Worm (Caenorhabditis elegans) whole organism, early embryonic: ENCODE measurements around the gene nspb-8.

Source experiments
- B0310.2 ChIP-seq: sonication (generic microtip); optimal IDR thresholded peaks from 2 replicates; lab custom pipeline; 2016; ENCODE audit warnings: mild to moderate bottlenecking, missing genetic modification characterization, missing compliant biosample characterization
- F13C5.2 ChIP-seq: sonication (generic microtip); optimal IDR thresholded peaks from 2 replicates; lab custom pipeline; 2017; ENCODE audit warnings: mild to moderate bottlenecking, missing genetic modification characterization, inconsistent platforms, missing compliant biosample characterization
- aly-1 ChIP-seq: sonication (generic microtip); optimal IDR thresholded peaks from 2 replicates; lab custom pipeline; 2016; ENCODE audit warnings: missing genetic modification characterization, missing compliant biosample characterization
- ama-1 ChIP-seq: fragments of 150-350 bp; optimal IDR thresholded peaks from 2 replicates; lab custom pipeline; 2014
- ceh-13 ChIP-seq: fragments of 200-800 bp; sonication (Bioruptor generic); optimal IDR thresholded peaks from 2 replicates; lab custom pipeline; 2018; ENCODE audit warnings: mild to moderate bottlenecking, missing genetic modification characterization, missing compliant biosample characterization
- ceh-36 ChIP-seq: sonication (generic microtip); optimal IDR thresholded peaks from 2 replicates; lab custom pipeline; 2016; ENCODE audit warnings: missing genetic modification characterization, inconsistent platforms, missing compliant biosample characterization
- ets-7 ChIP-seq: sonication (generic microtip); optimal IDR thresholded peaks from 2 replicates; lab custom pipeline; 2016; ENCODE audit warnings: missing genotype, missing genetic modification characterization, missing compliant biosample characterization
- flt-1 ChIP-seq: fragments of 200-800 bp; sonication (Bioruptor generic); IDR thresholded peaks from 2 replicates; pipeline ENCODE4 v1.3.6; 2022; ENCODE audit warnings: missing genetic modification characterization, missing compliant biosample characterization
- hmbx-1 ChIP-seq: sonication (generic microtip); optimal IDR thresholded peaks from 2 replicates; lab custom pipeline; 2016; ENCODE audit warnings: mild to moderate bottlenecking, missing genetic modification characterization, missing compliant biosample characterization
- hmg-4 ChIP-seq: fragments of 200-800 bp; sonication (Bioruptor generic); optimal IDR thresholded peaks from 2 replicates; lab custom pipeline; 2018; ENCODE audit warnings: mild to moderate bottlenecking, missing genetic modification characterization, missing compliant biosample characterization
- hnd-1 ChIP-seq: sonication (generic microtip); optimal IDR thresholded peaks from 2 replicates; lab custom pipeline; 2016; ENCODE audit warnings: missing genetic modification characterization, missing compliant biosample characterization
- pes-1 ChIP-seq: fragments of 200-800 bp; sonication (Bioruptor generic); IDR thresholded peaks from 2 replicates; pipeline ENCODE4 v1.3.6; 2022; ENCODE audit warnings: missing genetic modification reagents, missing genetic modification characterization, missing compliant biosample characterization
- scrt-1 ChIP-seq: fragments of 200-800 bp; sonication (Bioruptor generic); IDR thresholded peaks from 2 replicates; pipeline ENCODE4 v1.3.6; 2022; ENCODE audit warnings: missing genetic modification characterization, missing compliant biosample characterization
- sea-1 ChIP-seq: fragments of 200-800 bp; sonication (Bioruptor generic); conservative IDR thresholded peaks from 2 replicates; pipeline ENCODE4 v1.3.6; 2022; ENCODE audit warnings: missing genetic modification characterization, missing compliant biosample characterization
- tbx-11 ChIP-seq: fragments of 200-800 bp; sonication (Bioruptor generic); IDR thresholded peaks from 2 replicates; pipeline ENCODE4 v1.3.6; 2022; ENCODE audit warnings: missing genetic modification characterization, missing compliant biosample characterization
- tbx-37 ChIP-seq: fragments of 200-800 bp; sonication (Bioruptor generic); conservative IDR thresholded peaks from 2 replicates; pipeline ENCODE4 v1.3.6; 2022; ENCODE audit warnings: missing genetic modification reagents, missing genetic modification characterization, missing compliant biosample characterization
- tra-4 ChIP-seq: sonication (generic microtip); optimal IDR thresholded peaks from 2 replicates; lab custom pipeline; 2017; ENCODE audit warnings: missing genetic modification characterization, missing compliant biosample characterization

The nspb-8 gene

DNA sequence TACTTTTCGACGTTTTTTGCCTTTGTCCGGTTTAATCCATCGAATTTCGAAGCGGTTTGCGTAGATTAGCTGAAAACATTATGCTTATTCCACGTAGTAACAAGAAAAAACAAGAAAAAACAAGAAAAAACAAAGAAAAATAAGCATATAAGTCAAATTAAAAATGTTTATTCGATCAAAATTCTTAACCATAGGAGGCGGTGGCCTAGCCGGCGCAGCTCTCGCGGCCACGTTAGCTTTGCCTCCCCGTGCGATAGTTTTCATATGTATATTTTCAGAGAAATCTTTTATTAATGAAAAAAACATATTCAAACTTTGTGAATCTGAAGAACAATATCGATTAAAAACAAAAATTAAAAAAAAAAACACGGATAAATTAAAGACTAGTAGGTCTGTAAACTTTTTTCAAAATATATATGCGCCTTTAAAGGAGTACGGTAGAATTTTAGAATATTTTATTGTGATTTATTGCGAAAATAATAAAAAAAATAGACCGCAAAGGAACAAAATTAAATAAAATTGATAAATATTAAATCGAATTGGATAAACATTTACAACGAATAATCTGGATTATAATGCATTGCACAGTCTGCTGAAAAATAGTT is 16.6 kb downstream of the nspb-8 start:
- TF ChIP-seq tbx-37 (GFP tag; lab: Robert Waterston, UW) = peak; percentile 46

DNA sequence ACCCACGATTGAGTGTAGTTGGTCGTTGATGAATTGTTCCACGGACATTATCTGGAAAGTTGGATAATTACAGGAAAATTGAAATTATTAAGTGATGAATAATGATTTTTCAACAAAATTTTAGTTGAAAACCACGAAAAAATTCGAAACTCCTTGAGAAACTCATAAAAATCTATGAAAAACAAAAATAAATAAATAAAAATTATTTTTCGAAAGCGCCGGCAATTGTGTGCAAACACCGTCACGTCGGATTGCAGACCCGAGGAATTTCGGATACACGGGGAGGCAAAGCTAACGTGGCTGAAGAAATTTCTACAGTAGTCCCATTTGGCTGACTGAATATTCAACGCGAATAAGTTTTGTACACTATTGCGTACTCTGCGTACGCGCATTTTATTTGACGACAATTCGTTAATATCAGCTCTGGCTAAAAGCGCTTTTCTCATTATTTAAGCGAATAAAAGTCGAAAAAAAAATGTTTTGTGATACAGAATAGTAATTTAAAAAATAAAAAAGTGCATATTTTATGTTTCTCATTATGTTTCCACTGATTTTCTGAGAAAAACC is 18.8 kb downstream of the nspb-8 start, which contains the start of gene mog-4:
Gene mog-4, minus strand, starts transcription at position 51 of the 567 bp plus-strand sequence.
- peak; percentile 41; the same call in 1 of the 2 replicates for TF ChIP-seq sea-1 (GFP tag; lab: Robert Waterston, UW)
- TF ChIP-seq pes-1 = peak; percentile 73
- peak; percentile 71 for TF ChIP-seq F13C5.2 (tag; lab: Kevin White, UChicago)
- TF ChIP-seq tbx-37 (GFP tag; lab: Robert Waterston, UW) = peak; percentile 91
- peak; percentile 69 for TF ChIP-seq scrt-1 (GFP tag; lab: Robert Waterston, UW)
- peak; percentile 68 for TF ChIP-seq tbx-11 (GFP tag; lab: Robert Waterston, UW)

DNA sequence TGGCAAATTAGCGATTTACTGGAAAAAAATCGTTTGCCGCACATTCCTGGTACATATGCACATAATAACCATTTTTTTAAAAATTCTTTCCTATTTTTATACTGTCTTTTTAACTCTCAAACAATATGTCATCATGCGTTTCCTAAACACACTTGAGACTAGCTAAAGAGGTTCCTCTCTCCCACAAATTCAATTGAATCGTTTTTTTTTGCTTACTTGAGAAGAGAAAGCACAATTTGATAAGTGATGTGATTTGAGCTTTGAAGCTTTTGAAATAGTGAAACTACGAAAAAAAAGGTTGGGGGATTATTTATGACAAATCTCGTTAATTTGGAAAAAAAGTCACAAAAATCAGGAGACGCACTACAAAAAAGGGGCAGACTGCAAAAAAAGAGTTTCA is 25.4 kb downstream of the nspb-8 start:
- TF ChIP-seq tbx-37 (GFP tag; lab: Robert Waterston, UW) = no peak
- no peak for TF ChIP-seq tra-4 (tag; lab: Kevin White, UChicago)
- no peak for TF ChIP-seq hnd-1 (tag; lab: Kevin White, UChicago)
- no peak for TF ChIP-seq hmg-4 (GFP tag; lab: Kevin White, UChicago)
- TF ChIP-seq hmbx-1 = no peak
- no peak for TF ChIP-seq tbx-11 (GFP tag; lab: Robert Waterston, UW)

DNA sequence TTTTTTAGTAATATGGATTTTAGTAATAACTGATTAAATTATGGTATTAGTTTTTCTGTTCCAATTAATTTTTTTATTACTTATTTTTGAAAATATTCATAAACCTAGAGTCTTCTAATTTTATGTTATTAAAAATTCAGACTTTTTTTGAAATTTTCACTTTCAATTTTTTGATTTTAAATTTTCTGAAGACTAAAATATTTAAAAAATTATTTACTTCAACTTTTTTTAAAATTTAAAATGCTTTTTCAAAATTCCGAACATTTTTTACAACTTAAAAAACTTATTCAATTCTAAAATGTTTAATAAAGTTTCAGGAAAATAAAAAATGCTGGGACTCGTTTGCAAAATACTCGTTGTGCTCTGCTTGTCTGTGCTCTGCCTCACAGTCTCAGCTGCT is 29.8 kb downstream of the nspb-8 start, which contains the start of gene nlp-41:
Gene nlp-41, plus strand, starts transcription at position 301 of the 400 bp plus-strand sequence.
- TF ChIP-seq B0310.2 (tag; lab: Kevin White, UChicago) (no peak), hnd-1 (tag; lab: Kevin White, UChicago) (no peak)

DNA sequence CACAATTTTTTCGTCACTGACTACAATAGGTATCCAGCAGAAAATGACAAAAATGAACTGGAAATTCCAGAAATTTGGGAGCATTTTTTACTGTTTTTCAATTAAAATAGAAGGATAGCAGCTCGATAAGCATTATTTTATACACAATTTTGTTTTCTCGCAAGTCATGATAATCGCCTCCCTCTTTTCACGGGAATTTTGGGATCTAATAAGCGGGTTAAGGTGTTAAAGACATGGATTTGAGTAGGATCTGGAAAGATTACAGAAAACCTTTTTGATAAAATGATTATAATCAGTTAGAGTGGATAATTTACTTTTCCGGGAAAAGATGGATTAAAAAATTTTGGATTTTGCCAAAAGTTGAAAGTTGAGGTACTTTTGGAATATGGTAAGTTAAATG is 31.8 kb downstream of the nspb-8 start, which contains the start of gene gcy-29:
Gene gcy-29, minus strand, starts transcription at position 101 of the 400 bp plus-strand sequence.
- no peak for TF ChIP-seq ceh-13
- TF ChIP-seq sea-1 (GFP tag; lab: Robert Waterston, UW) = no peak
- no peak for TF ChIP-seq flt-1
- no peak for TF ChIP-seq tbx-37 (GFP tag; lab: Robert Waterston, UW)
- no peak for TF ChIP-seq pes-1
- TF ChIP-seq ets-7 (tag; lab: Kevin White, UChicago) = no peak
- no peak for TF ChIP-seq B0310.2 (tag; lab: Kevin White, UChicago)
- no peak for TF ChIP-seq hmg-4 (GFP tag; lab: Kevin White, UChicago)
- no peak for TF ChIP-seq hnd-1 (tag; lab: Kevin White, UChicago)
- no peak for TF ChIP-seq ceh-36 (tag; lab: Kevin White, UChicago)
- TF ChIP-seq scrt-1 (GFP tag; lab: Robert Waterston, UW) = no peak
- TF ChIP-seq hmbx-1 = no peak
- TF ChIP-seq F13C5.2 (tag; lab: Kevin White, UChicago) = no peak
- no peak for TF ChIP-seq ama-1 (lab: Kevin White, UChicago)

DNA sequence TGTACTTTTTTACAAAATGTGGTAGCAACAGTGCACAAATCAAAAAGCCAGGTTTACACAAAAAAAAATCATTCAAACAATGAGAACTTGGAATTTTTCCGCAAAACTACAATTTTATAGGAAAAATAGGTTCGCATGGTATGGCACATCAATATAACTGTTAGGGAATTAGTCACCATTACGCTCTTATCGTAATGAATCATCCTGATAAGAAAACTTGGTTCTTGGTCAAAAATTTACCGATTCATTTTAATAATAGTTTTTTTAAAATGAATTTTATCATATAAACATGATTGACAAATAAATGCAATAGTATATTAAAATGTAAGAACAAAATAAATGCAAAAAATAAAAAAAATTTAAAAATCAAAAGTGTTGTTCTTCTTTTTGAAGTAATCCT is 39.9 kb downstream of the nspb-8 start:
- TF ChIP-seq scrt-1 (GFP tag; lab: Robert Waterston, UW) (no peak), F13C5.2 (tag; lab: Kevin White, UChicago) (no peak), B0310.2 (tag; lab: Kevin White, UChicago) (no peak), hmbx-1 (no peak), tbx-37 (GFP tag; lab: Robert Waterston, UW) (no peak), pes-1 (no peak), ceh-13 (no peak), ets-7 (tag; lab: Kevin White, UChicago) (no peak), tbx-11 (GFP tag; lab: Robert Waterston, UW) (no peak), ceh-36 (tag; lab: Kevin White, UChicago) (no peak), tra-4 (tag; lab: Kevin White, UChicago) (no peak), ama-1 (lab: Kevin White, UChicago) (no peak), sea-1 (GFP tag; lab: Robert Waterston, UW) (no peak), flt-1 (no peak)

DNA sequence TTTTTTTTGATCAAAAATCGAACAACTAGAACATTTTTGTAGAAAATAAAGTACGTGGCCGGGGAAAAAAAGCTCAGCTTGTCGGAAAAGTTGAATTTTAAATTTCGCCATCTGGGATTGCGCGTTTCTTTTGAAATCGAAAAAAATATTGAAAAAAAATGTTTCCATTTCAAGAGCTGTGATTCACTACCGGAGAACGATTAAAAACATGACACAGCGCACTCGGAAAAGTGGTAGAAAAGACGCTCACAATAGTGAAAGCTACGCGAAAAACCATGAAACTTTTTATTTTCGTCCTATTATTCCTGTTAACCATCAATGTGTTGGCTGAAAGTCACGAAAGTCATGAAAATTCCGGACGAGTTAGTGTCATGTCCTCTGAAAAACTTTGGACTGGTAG is 42.7 kb downstream of the nspb-8 start, which contains the start of the genes clec-147 and C04H5.7:
Gene clec-147, minus strand, starts transcription at position 101 of the 400 bp plus-strand sequence.
Gene C04H5.7, plus strand, starts transcription at position 219 of the 400 bp plus-strand sequence.
- TF ChIP-seq ceh-36 (tag; lab: Kevin White, UChicago) = no peak
- TF ChIP-seq B0310.2 (tag; lab: Kevin White, UChicago) = no peak
- TF ChIP-seq tbx-37 (GFP tag; lab: Robert Waterston, UW) = no peak
- TF ChIP-seq aly-1 (tag; lab: Kevin White, UChicago) = no peak
- no peak for TF ChIP-seq ets-7 (tag; lab: Kevin White, UChicago)
- TF ChIP-seq ceh-13 = no peak
- TF ChIP-seq sea-1 (GFP tag; lab: Robert Waterston, UW) = no peak
- TF ChIP-seq hnd-1 (tag; lab: Kevin White, UChicago) = no peak
- TF ChIP-seq F13C5.2 (tag; lab: Kevin White, UChicago) = no peak
- no peak for TF ChIP-seq tra-4 (tag; lab: Kevin White, UChicago)
- TF ChIP-seq pes-1 = no peak
- TF ChIP-seq hmg-4 (GFP tag; lab: Kevin White, UChicago) = no peak
- TF ChIP-seq tbx-11 (GFP tag; lab: Robert Waterston, UW) = no peak
- TF ChIP-seq scrt-1 (GFP tag; lab: Robert Waterston, UW) = no peak
- TF ChIP-seq ama-1 (lab: Kevin White, UChicago) = no peak
- no peak for TF ChIP-seq hmbx-1
- no peak for TF ChIP-seq flt-1
